Fruit fly (Drosophila melanogaster): Measurements from ENCODE around the gene if.

The if gene

dm6 chrX:16822080-16822479 lies 38.8 kb upstream of the if start (continued):
- TF ChIP-seq CG13775 (GFP tag; optimal IDR thresholded peaks at IDR 0.05): peak; percentile 3
- no peak for TF ChIP-seq CG10431 (GFP tag; optimal IDR thresholded peaks at IDR 0.05)
- TF ChIP-seq CG8359 (GFP tag; optimal IDR thresholded peaks at IDR 0.05; ENCODE audit: borderline replicate concordance): no peak
- TF ChIP-seq gce (GFP tag; IDR thresholded peaks at IDR 0.05): no peak
- TF ChIP-seq Kr (GFP tag; optimal IDR thresholded peaks at IDR 0.05): no peak
- peak; percentile 20 for TF ChIP-seq CG14710 (tag; optimal IDR thresholded peaks at IDR 0.05)
- TF ChIP-seq CG10959 (GFP tag; IDR thresholded peaks at IDR 0.05): no peak
- peak; percentile 46 for TF ChIP-seq Xbp1 (GFP tag; optimal IDR thresholded peaks at IDR 0.05)
- peak; percentile 38; the same call in 1 of the 3 replicates for TF ChIP-seq CG17361 (GFP tag; IDR thresholded peaks at IDR 0.05)
- no peak for TF ChIP-seq CG7963 (GFP tag; IDR thresholded peaks at IDR 0.05; ENCODE audit: partially characterized antibody)
- no peak for TF ChIP-seq Trl (optimal IDR thresholded peaks at IDR 0.05)
- TF ChIP-seq Trl (GFP tag; optimal IDR thresholded peaks at IDR 0.05): no peak
- TF ChIP-seq CG3407 (GFP tag; optimal IDR thresholded peaks at IDR 0.05): peak; percentile 11
- TF ChIP-seq CG1647 (GFP tag; optimal IDR thresholded peaks at IDR 0.05): no peak
- TF ChIP-seq HmgZ (tag; optimal IDR thresholded peaks at IDR 0.05): peak; percentile 21
- 0 out of 2 replicates have a peak, but pooled peaks have one; percentile 23 for TF ChIP-seq gsb (GFP tag; IDR thresholded peaks at IDR 0.05)
- peak; percentile 34 for TF ChIP-seq nom (GFP tag; optimal IDR thresholded peaks at IDR 0.05)
- TF ChIP-seq Bdp1 (GFP tag; optimal IDR thresholded peaks at IDR 0.05): no peak
- TF ChIP-seq ash1 (GFP tag; optimal IDR thresholded peaks at IDR 0.05): no peak
- no peak for TF ChIP-seq CG42726 (GFP tag; IDR thresholded peaks at IDR 0.05; ENCODE audit: partially characterized antibody)
- TF ChIP-seq CG12104 (GFP tag; optimal IDR thresholded peaks at IDR 0.05): no peak
- TF ChIP-seq Sry-β (GFP tag; optimal IDR thresholded peaks at IDR 0.05): no peak
- TF ChIP-seq CG4328 (GFP tag; optimal IDR thresholded peaks at IDR 0.05): no peak
- TF ChIP-seq CG34224 (GFP tag; IDR thresholded peaks at IDR 0.05; ENCODE audit: partially characterized antibody): no peak
- no peak for TF ChIP-seq inv (GFP tag; IDR thresholded peaks at IDR 0.05; ENCODE audit: partially characterized antibody)
- TF ChIP-seq Dll (GFP tag; IDR thresholded peaks at IDR 0.05; ENCODE audit: partially characterized antibody): no peak
- peak; percentile 37 for TF ChIP-seq CG6813 (GFP tag; optimal IDR thresholded peaks at IDR 0.05)
- TF ChIP-seq CG15269 (tag; optimal IDR thresholded peaks at IDR 0.05): peak; percentile 71
- peak; percentile 78 for TF ChIP-seq Sox102F (GFP tag; optimal IDR thresholded peaks at IDR 0.05)
- TF ChIP-seq CG11093 (GFP tag; IDR thresholded peaks at IDR 0.05): peak; percentile 25; the same call in 1 of the 3 replicates
- peak; percentile 37 for TF ChIP-seq CG8924 (tag; optimal IDR thresholded peaks at IDR 0.05)
- peak; percentile 16; the same call in 1 of the 2 replicates for TF ChIP-seq CG9215 (GFP tag; IDR thresholded peaks at IDR 0.05)
- TF ChIP-seq cwo (GFP tag; optimal IDR thresholded peaks at IDR 0.05): peak; percentile 21
- TF ChIP-seq Gsc (GFP tag; IDR thresholded peaks at IDR 0.05): no peak
- TF ChIP-seq phol (tag; optimal IDR thresholded peaks at IDR 0.05): peak; percentile 56
- TF ChIP-seq Atf3 (GFP tag; optimal IDR thresholded peaks at IDR 0.05): no peak
- peak; percentile 50; the same call in 1 of the 3 replicates for TF ChIP-seq ken (GFP tag; IDR thresholded peaks at IDR 0.05)
- no peak for TF ChIP-seq lbe (GFP tag; optimal IDR thresholded peaks at IDR 0.05)
- no peak for TF ChIP-seq CG8765 (GFP tag; IDR thresholded peaks at IDR 0.05)
- 0 out of 2 replicates have a peak, but pooled peaks have one; percentile 32 for TF ChIP-seq ranshi (GFP tag; IDR thresholded peaks at IDR 0.05)
- TF ChIP-seq CG17186 (GFP tag; optimal IDR thresholded peaks at IDR 0.05): no peak
- TF ChIP-seq bab2 (GFP tag; optimal IDR thresholded peaks at IDR 0.05): no peak
- TF ChIP-seq run (tag; optimal IDR thresholded peaks at IDR 0.05): peak; percentile 22
- TF ChIP-seq MESR4 (GFP tag; optimal IDR thresholded peaks at IDR 0.05): no peak
- TF ChIP-seq zf30C (GFP tag; optimal IDR thresholded peaks at IDR 0.05): no peak
- peak; percentile 35; the same call in 1 of the 2 replicates for TF ChIP-seq CG6272 (GFP tag; IDR thresholded peaks at IDR 0.05)
- TF ChIP-seq so (GFP tag; IDR thresholded peaks at IDR 0.05): 0 out of 3 replicates have a peak, but pooled peaks have one; percentile 28
- no peak for TF ChIP-seq CG8281 (tag; optimal IDR thresholded peaks at IDR 0.05)
- TF ChIP-seq zen2 (GFP tag; IDR thresholded peaks at IDR 0.05; ENCODE audit: partially characterized antibody): no peak
- TF ChIP-seq H2.0 (GFP tag; IDR thresholded peaks at IDR 0.05): peak; percentile 42; the same call in 1 of the 2 replicates
